Worm (Caenorhabditis elegans) whole organism, L2 larva: ENCODE results near the gene F14F3.4.

Experiments
- F13H6.1 ChIP-seq: sonication (generic microtip); optimal IDR thresholded peaks from 2 replicates; lab custom pipeline; 2016; ENCODE audit warnings: missing genetic modification characterization, missing compliant biosample characterization
- R02D3.7 ChIP-seq: fragments of 150-350 bp; optimal IDR thresholded peaks from 2 replicates; lab custom pipeline; 2014; ENCODE audit warnings: missing biosample characterization, missing genetic modification characterization
- Y55F3AM.14 ChIP-seq: fragments of 200-800 bp; sonication (Bioruptor generic); optimal IDR thresholded peaks from 2 replicates; lab custom pipeline; 2018; ENCODE audit warnings: mild to moderate bottlenecking, missing genetic modification characterization, missing compliant biosample characterization
- ZK546.5 ChIP-seq: sonication (generic microtip); optimal IDR thresholded peaks from 2 replicates; lab custom pipeline; 2017; ENCODE audit warnings: missing biosample characterization, missing genetic modification characterization
- alr-1 ChIP-seq: fragments of 150-350 bp; optimal IDR thresholded peaks from 2 replicates; lab custom pipeline; 2014; ENCODE audit warnings: missing biosample characterization, missing genetic modification characterization
- blmp-1 ChIP-seq: sonication (generic microtip); optimal IDR thresholded peaks from 2 replicates; lab custom pipeline; 2017; ENCODE audit warnings: missing genetic modification characterization, mild to moderate bottlenecking, missing compliant biosample characterization, antibody characterized with exemption, moderate library complexity; ENCODE audit not compliant: insufficient read depth
- ceh-16 ChIP-seq: fragments of 150-350 bp; optimal IDR thresholded peaks from 2 replicates; lab custom pipeline; 2014; ENCODE audit warnings: missing biosample characterization, missing genetic modification characterization
- crh-2 ChIP-seq: sonication (generic microtip); optimal IDR thresholded peaks from 2 replicates; lab custom pipeline; 2017; ENCODE audit warnings: missing biosample characterization, missing genetic modification characterization
- dmd-4 ChIP-seq: sonication (generic microtip); optimal IDR thresholded peaks from 2 replicates; lab custom pipeline; 2017; ENCODE audit warnings: missing biosample characterization, missing genetic modification characterization
- elt-1 ChIP-seq: fragments of 150-350 bp; optimal IDR thresholded peaks from 2 replicates; lab custom pipeline; 2014; ENCODE audit warnings: missing biosample characterization, missing genetic modification characterization
- fos-1 ChIP-seq: fragments of 150-350 bp; optimal IDR thresholded peaks from 2 replicates; lab custom pipeline; 2014; ENCODE audit warnings: missing biosample characterization, missing genetic modification characterization
- gmeb-1 ChIP-seq: fragments of 150-350 bp; optimal IDR thresholded peaks from 2 replicates; lab custom pipeline; 2014; ENCODE audit warnings: missing biosample characterization, missing genetic modification characterization
- lin-11 ChIP-seq: fragments of 150-350 bp; sonication (generic microtip); optimal IDR thresholded peaks from 2 replicates; lab custom pipeline; 2014; ENCODE audit warnings: missing biosample characterization, missing genetic modification characterization, inconsistent platforms, mixed read lengths
- lsy-2 ChIP-seq, 2 experiments: fragments of 150-350 bp in 1 of 2; sonication (generic microtip) in 1 of 2; optimal IDR thresholded peaks; 2 replicates each; lab custom pipeline; 2014 to 2017; ENCODE audit warnings: missing biosample characterization in 2 of 2, missing genetic modification characterization in 2 of 2
- mab-5 ChIP-seq: fragments of 150-350 bp; optimal IDR thresholded peaks from 2 replicates; lab custom pipeline; 2014; ENCODE audit warnings: missing biosample characterization, missing genetic modification characterization
- mbf-1 ChIP-seq: sonication (generic microtip); optimal IDR thresholded peaks from 2 replicates; lab custom pipeline; 2017; ENCODE audit warnings: missing biosample characterization, missing genetic modification characterization
- mdl-1 ChIP-seq, 2 experiments: fragments of 150-350 bp in 1 of 2; sonication (generic microtip) in 1 of 2; optimal IDR thresholded peaks; 2 replicates each; lab custom pipeline; 2017; ENCODE audit warnings: missing biosample characterization in 2 of 2, missing genetic modification characterization in 2 of 2
- nhr-11 ChIP-seq: fragments of 150-350 bp; optimal IDR thresholded peaks from 2 replicates; lab custom pipeline; 2014; ENCODE audit warnings: missing biosample characterization, missing genetic modification characterization
- nhr-129 ChIP-seq: fragments of 150-350 bp; optimal IDR thresholded peaks from 2 replicates; lab custom pipeline; 2014; ENCODE audit warnings: missing biosample characterization, missing genetic modification characterization
- nhr-21 ChIP-seq: fragments of 150-350 bp; optimal IDR thresholded peaks from 2 replicates; lab custom pipeline; 2014; ENCODE audit warnings: missing biosample characterization, missing genetic modification characterization
- nhr-23 ChIP-seq: fragments of 150-350 bp; optimal IDR thresholded peaks from 2 replicates; lab custom pipeline; 2014; ENCODE audit warnings: missing biosample characterization, missing genetic modification reagents, missing genetic modification characterization
- nhr-237 ChIP-seq: fragments of 150-350 bp; optimal IDR thresholded peaks from 2 replicates; lab custom pipeline; 2014; ENCODE audit warnings: missing biosample characterization, missing genetic modification characterization
- nhr-6 ChIP-seq: fragments of 150-350 bp; optimal IDR thresholded peaks from 2 replicates; lab custom pipeline; 2014; ENCODE audit warnings: missing biosample characterization, missing genetic modification characterization
- sem-4 ChIP-seq: fragments of 150-350 bp; optimal IDR thresholded peaks from 2 replicates; lab custom pipeline; 2014; ENCODE audit warnings: missing biosample characterization, missing genetic modification reagents, missing genetic modification characterization
- skn-1 ChIP-seq: sonication (generic microtip); optimal IDR thresholded peaks from 2 replicates; lab custom pipeline; 2017; ENCODE audit warnings: missing biosample characterization, missing genetic modification characterization
- sma-3 ChIP-seq: sonication (generic microtip); optimal IDR thresholded peaks from 2 replicates; lab custom pipeline; 2016; ENCODE audit warnings: missing genetic modification reagents, missing genetic modification characterization, missing compliant biosample characterization
- sma-9 ChIP-seq, 2 experiments: fragments of 150-350 bp in 1 of 2; sonication (generic microtip) in 1 of 2; optimal IDR thresholded peaks; 2 replicates each; lab custom pipeline; 2014 to 2016; ENCODE audit warnings: missing genetic modification characterization in 2 of 2, mild to moderate bottlenecking in 1 of 2, missing biosample characterization in 1 of 2, missing compliant biosample characterization in 1 of 2, missing genetic modification reagents in 1 of 2, moderate library complexity in 1 of 2
- snpc-4 ChIP-seq: fragments of 150-350 bp; optimal IDR thresholded peaks from 2 replicates; lab custom pipeline; 2014; ENCODE audit warnings: missing biosample characterization, missing genetic modification characterization
- unc-39 ChIP-seq: fragments of 150-350 bp; optimal IDR thresholded peaks from 2 replicates; lab custom pipeline; 2014; ENCODE audit warnings: missing biosample characterization, missing genetic modification characterization
- unc-55 ChIP-seq: fragments of 150-350 bp; sonication (generic microtip); optimal IDR thresholded peaks from 3 replicates; lab custom pipeline; 2014; ENCODE audit warnings: missing biosample characterization, missing genetic modification reagents, missing genetic modification characterization
- zag-1 ChIP-seq: fragments of 150-350 bp; optimal IDR thresholded peaks from 2 replicates; lab custom pipeline; 2014; ENCODE audit warnings: missing biosample characterization, missing genetic modification characterization
- ztf-1 ChIP-seq: fragments of 200-800 bp; sonication (Bioruptor generic); conservative IDR thresholded peaks from 2 replicates; pipeline ENCODE4 v1.3.6; 2022; ENCODE audit warnings: missing genetic modification characterization, missing compliant biosample characterization

Gene F14F3.4

DNA sequence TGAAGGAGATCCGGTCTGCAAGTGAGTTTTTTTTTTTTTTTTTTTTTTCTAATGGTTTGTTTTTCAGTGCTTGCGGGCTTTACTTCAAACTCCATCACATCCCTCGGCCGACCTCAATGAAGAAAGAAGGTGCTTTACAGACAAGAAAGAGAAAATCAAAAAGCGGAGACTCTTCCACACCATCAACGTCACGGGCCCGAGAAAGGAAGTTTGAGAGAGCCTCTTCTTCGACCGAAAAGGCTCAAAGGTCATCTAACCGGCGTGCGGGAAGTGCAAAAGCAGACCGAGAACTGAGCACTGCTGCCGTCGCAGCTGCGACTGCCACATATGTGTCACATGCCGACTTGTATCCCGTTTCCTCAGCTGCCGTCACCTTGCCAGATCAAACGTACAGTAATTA is 38.9 kb downstream of the F14F3.4 start:
- no peak for TF ChIP-seq skn-1
- TF ChIP-seq snpc-4 (tag; lab: Kevin White, UChicago) = no peak
- TF ChIP-seq unc-39 (tag; lab: Kevin White, UChicago) = no peak
- TF ChIP-seq elt-1 (tag; lab: Kevin White, UChicago) = no peak
- TF ChIP-seq dmd-4 (tag; lab: Kevin White, UChicago) = no peak
- no peak for TF ChIP-seq blmp-1
- TF ChIP-seq nhr-11 (tag; lab: Kevin White, UChicago) = no peak
- no peak for TF ChIP-seq nhr-23 (tag; lab: Kevin White, UChicago)
- TF ChIP-seq lin-11 (tag; lab: Kevin White, UChicago) = no peak
- no peak for TF ChIP-seq nhr-129 (tag; lab: Kevin White, UChicago)
- no peak for TF ChIP-seq alr-1 (tag; lab: Kevin White, UChicago)
- no peak for TF ChIP-seq ztf-1 (GFP tag; lab: Robert Waterston, UW)
- TF ChIP-seq mab-5 (tag; lab: Kevin White, UChicago) = no peak
- no peak for TF ChIP-seq Y55F3AM.14
- TF ChIP-seq mbf-1 (tag; lab: Kevin White, UChicago) = no peak

DNA sequence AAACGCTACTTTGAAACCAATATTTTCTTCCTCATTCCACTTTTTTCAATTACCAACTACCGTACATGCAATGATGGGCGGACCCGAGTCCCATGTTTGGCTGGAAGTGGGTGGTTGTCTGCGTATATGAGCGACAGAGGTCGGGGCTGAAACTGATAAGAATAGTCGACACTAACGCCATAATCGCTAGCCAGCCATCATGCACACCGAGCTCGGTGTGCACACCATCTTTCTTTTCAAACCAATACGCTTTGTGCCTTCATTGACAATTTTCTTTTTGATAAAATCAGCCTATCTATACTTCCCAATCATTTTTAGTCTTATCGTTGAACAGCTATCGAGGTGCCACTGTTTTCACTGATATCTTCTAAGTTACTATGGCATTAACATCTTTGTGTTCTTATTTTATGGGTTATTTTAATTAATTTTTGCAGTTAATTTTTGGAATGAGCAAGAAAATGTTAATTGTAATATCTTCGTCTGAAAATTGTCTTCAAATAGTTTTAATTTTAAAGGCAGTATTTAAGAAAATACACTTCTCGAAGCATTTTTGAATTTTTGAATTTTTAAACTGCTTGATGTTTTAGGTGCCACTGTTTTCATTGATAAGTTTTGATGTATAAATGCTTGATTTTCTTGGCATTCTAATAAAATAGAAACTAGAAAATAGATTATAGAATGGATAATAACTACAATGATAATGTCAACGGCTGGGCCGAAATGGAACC is 40.5 kb downstream of the F14F3.4 start, which contains the start of gene elt-2:
Gene elt-2, plus strand, starts transcription at position 678 of the 728 bp plus-strand sequence.
- TF ChIP-seq alr-1 (tag; lab: Kevin White, UChicago) (no peak), sma-3 (peak; percentile 36), sma-9 (GFP tag; optimal IDR thresholded peaks at IDR 0.05; lab: Kevin White, UChicago) (peak; percentile 73), sma-9 (tag; optimal IDR thresholded peaks at IDR 0.05; lab: Kevin White, UChicago) (no peak), lsy-2 (tag; optimal IDR thresholded peaks at IDR 0.05; lab: Kevin White, UChicago) (peak in 1 of 2 experiments; percentile 57), gmeb-1 (tag; lab: Kevin White, UChicago) (peak; percentile 58), nhr-6 (no peak), ztf-1 (GFP tag; lab: Robert Waterston, UW) (no peak), F13H6.1 (tag; lab: Kevin White, UChicago) (peak; percentile 34), crh-2 (tag; lab: Kevin White, UChicago) (peak; percentile 31), Y55F3AM.14 (no peak), ceh-16 (tag; lab: Kevin White, UChicago) (no peak), fos-1 (peak; percentile 95), ZK546.5 (no peak)

DNA sequence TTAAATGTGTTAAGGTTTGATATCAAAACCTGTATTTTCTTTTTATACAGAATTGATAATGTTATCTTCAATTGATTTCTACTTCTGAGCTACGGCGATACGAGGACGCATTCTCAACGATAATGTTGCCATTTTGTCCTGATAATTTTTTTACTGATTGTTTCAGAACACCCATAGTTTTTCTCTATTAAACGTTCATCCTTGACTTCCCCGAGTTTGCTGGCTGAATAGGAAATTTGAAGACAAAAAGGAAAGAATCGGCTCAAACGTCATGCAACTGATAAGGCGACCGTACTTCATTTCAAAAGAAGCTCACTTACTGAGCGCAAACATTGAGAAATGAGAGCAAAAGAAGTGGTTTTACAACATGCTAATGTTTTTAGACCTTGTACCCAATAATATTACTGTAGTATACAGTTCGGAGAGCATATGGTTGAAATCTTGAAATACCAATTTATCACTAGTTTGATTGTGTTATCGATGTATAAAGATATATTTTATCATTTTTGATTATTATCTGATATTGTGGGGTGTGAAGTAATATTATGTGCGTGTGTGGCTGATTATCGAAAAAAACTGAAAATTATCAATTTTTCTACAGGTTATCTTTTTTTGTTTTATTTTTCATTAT is 42.0 kb downstream of the F14F3.4 start:
- TF ChIP-seq nhr-6 = no peak
- no peak for TF ChIP-seq ZK546.5
- peak; percentile 73 for TF ChIP-seq fos-1

DNA sequence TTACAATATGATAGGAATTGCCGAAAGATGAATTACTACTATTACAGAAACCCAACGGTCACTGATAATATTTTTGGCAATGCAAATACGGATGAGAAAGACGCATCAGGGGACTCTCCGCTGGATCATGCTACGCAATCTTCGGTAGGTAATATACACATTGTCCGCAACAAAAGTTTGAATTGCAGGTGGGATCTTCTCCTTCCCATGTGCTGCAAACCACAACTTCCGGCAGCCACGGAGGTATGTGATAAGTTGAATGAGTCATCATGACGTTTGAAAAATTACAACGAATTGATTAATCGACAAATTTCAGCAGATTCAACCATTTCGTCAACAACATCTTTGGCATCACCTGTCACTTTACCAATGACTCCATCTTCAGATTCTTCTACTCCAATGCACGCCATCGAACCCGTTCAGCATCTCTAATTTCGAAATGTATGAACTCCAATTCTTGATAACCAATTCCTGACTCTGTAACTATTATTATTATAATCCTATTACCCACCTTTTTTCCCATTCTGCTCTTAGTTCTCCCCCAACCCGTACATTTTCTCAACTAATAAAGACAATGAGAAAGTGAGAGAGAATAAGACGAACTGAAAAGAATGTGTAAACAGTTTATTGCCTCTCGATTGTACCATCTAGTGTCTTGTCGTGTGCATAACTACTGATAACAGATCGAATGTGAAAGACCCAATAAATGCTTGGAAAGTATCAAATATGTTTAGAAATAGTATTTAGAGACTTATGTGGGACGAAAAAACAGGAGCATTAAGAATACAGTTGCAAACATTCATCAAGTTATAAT is 43.8 kb downstream of the F14F3.4 start:
- no peak for TF ChIP-seq sem-4 (tag; lab: Kevin White, UChicago)
- TF ChIP-seq nhr-21 (tag; lab: Kevin White, UChicago) = no peak
- peak; percentile 68 for TF ChIP-seq crh-2 (tag; lab: Kevin White, UChicago)
- peak; percentile 49 for TF ChIP-seq F13H6.1 (tag; lab: Kevin White, UChicago)
- peak; percentile 93 for TF ChIP-seq fos-1
- TF ChIP-seq nhr-237 (tag; lab: Kevin White, UChicago) = no peak
- TF ChIP-seq R02D3.7 (tag; lab: Kevin White, UChicago) = no peak
- no peak for TF ChIP-seq mdl-1 (tag; optimal IDR thresholded peaks at IDR 0.05; lab: Kevin White, UChicago)
- peak; percentile 38 for TF ChIP-seq skn-1
- peak; percentile 11 for TF ChIP-seq gmeb-1 (tag; lab: Kevin White, UChicago)
- TF ChIP-seq sma-9 (GFP tag; optimal IDR thresholded peaks at IDR 0.05; lab: Kevin White, UChicago) = peak; percentile 53
- no peak for TF ChIP-seq sma-9 (tag; optimal IDR thresholded peaks at IDR 0.05; lab: Kevin White, UChicago)
- TF ChIP-seq lsy-2 (tag; optimal IDR thresholded peaks at IDR 0.05; lab: Kevin White, UChicago) = peak in 1 of 2 experiments; percentile 4
- TF ChIP-seq zag-1 (tag; lab: Kevin White, UChicago) = no peak
- TF ChIP-seq unc-39 (tag; lab: Kevin White, UChicago) = no peak
- no peak for TF ChIP-seq snpc-4 (tag; lab: Kevin White, UChicago)
- TF ChIP-seq sma-3 = peak; percentile 1
- no peak for TF ChIP-seq unc-55 (GFP tag; lab: Kevin White, UChicago)
- TF ChIP-seq dmd-4 (tag; lab: Kevin White, UChicago) = no peak
